Worm (Caenorhabditis elegans) whole organism, L4 larva: ENCODE results near the gene clec-34.

Source experiments
- F49E8.2 ChIP-seq: sonication (generic microtip); optimal IDR thresholded peaks from 2 replicates; lab custom pipeline; 2016; ENCODE audit warnings: missing compliant biosample characterization, mild to moderate bottlenecking, missing genetic modification characterization, borderline replicate concordance
- T20F7.1 ChIP-seq: fragments of 200-800 bp; sonication (Bioruptor generic); optimal IDR thresholded peaks from 2 replicates; lab custom pipeline; 2018; ENCODE audit warnings: mild to moderate bottlenecking, missing genetic modification characterization, missing compliant biosample characterization
- aha-1 ChIP-seq: fragments of 150-350 bp; peaks from one replicate; lab custom pipeline; 2014; ENCODE audit warnings: missing biosample characterization, missing genetic modification characterization
- aly-2 ChIP-seq: sonication (generic microtip); optimal IDR thresholded peaks from 2 replicates; lab custom pipeline; 2018; ENCODE audit warnings: missing biosample characterization, missing genetic modification characterization
- ceh-28 ChIP-seq: fragments of 150-350 bp; optimal IDR thresholded peaks from 2 replicates; lab custom pipeline; 2014; ENCODE audit warnings: missing biosample characterization, missing genetic modification reagents, missing genetic modification characterization
- ceh-32 ChIP-seq: sonication (generic microtip); optimal IDR thresholded peaks from 2 replicates; lab custom pipeline; 2016; ENCODE audit warnings: mild to moderate bottlenecking, missing genetic modification characterization, missing compliant biosample characterization; ENCODE audit not compliant: poor library complexity
- ces-1 ChIP-seq: fragments of 150-350 bp; sonication (generic microtip); optimal IDR thresholded peaks from 4 replicates; lab custom pipeline; 2014; ENCODE audit warnings: missing biosample characterization, missing genetic modification reagents, missing genetic modification characterization
- daf-8 ChIP-seq: fragments of 200-800 bp; sonication (Bioruptor generic); IDR thresholded peaks from 2 replicates; pipeline ENCODE4 v1.3.6; 2022; ENCODE audit warnings: missing genetic modification characterization, missing compliant biosample characterization
- duxl-1 ChIP-seq: sonication (generic microtip); optimal IDR thresholded peaks from 2 replicates; lab custom pipeline; 2016; ENCODE audit warnings: mild to moderate bottlenecking, missing genetic modification characterization, moderate library complexity, missing compliant biosample characterization; ENCODE audit not compliant: poor library complexity
- egl-43 ChIP-seq: fragments of 200-800 bp; sonication (Bioruptor generic); IDR thresholded peaks from 2 replicates; pipeline ENCODE4 v1.3.6; 2022; ENCODE audit warnings: missing genetic modification reagents, missing genetic modification characterization, missing compliant biosample characterization
- fkh-10 ChIP-seq: fragments of 150-350 bp; optimal IDR thresholded peaks from 2 replicates; lab custom pipeline; 2014; ENCODE audit warnings: missing biosample characterization, missing genetic modification reagents, missing genetic modification characterization
- fos-1 ChIP-seq: fragments of 150-350 bp; optimal IDR thresholded peaks from 2 replicates; lab custom pipeline; 2014; ENCODE audit warnings: missing biosample characterization, missing genetic modification characterization
- gei-8 ChIP-seq: fragments of 200-800 bp; sonication (Bioruptor generic); optimal IDR thresholded peaks from 2 replicates; lab custom pipeline; 2018; ENCODE audit warnings: mild to moderate bottlenecking, missing genetic modification characterization, missing compliant biosample characterization
- hlh-30 ChIP-seq: sonication (generic microtip); optimal IDR thresholded peaks from 2 replicates; lab custom pipeline; 2017; ENCODE audit warnings: antibody characterized with exemption, mild to moderate bottlenecking, missing genetic modification characterization, missing compliant biosample characterization; ENCODE audit not compliant: insufficient read depth
- jun-1 ChIP-seq: fragments of 150-350 bp; optimal IDR thresholded peaks from 2 replicates; lab custom pipeline; 2014; ENCODE audit warnings: missing biosample characterization, missing genetic modification reagents, missing genetic modification characterization
- lir-3 ChIP-seq: sonication (generic microtip); optimal IDR thresholded peaks from 2 replicates; lab custom pipeline; 2016; ENCODE audit warnings: mild to moderate bottlenecking, missing genetic modification characterization, missing compliant biosample characterization
- mes-2 ChIP-seq: sonication (generic microtip); optimal IDR thresholded peaks from 2 replicates; lab custom pipeline; 2016; ENCODE audit warnings: missing genotype, mild to moderate bottlenecking, missing genetic modification characterization, missing compliant biosample characterization; ENCODE audit not compliant: poor library complexity, severe bottlenecking
- mxl-3 ChIP-seq: fragments of 200-800 bp; sonication (Bioruptor generic); optimal IDR thresholded peaks from 2 replicates; lab custom pipeline; 2018; ENCODE audit warnings: mild to moderate bottlenecking, missing genetic modification characterization, missing compliant biosample characterization
- nhr-111 ChIP-seq: fragments of 200-800 bp; sonication (Bioruptor generic); optimal IDR thresholded peaks from 2 replicates; lab custom pipeline; 2018; ENCODE audit warnings: mild to moderate bottlenecking, missing genetic modification characterization, missing compliant biosample characterization
- nhr-237 ChIP-seq: sonication (generic microtip); optimal IDR thresholded peaks from 2 replicates; lab custom pipeline; 2017; ENCODE audit warnings: missing biosample characterization, missing genetic modification characterization
- nhr-25 ChIP-seq: sonication (generic microtip); optimal IDR thresholded peaks from 2 replicates; lab custom pipeline; 2017; ENCODE audit warnings: missing genetic modification characterization, mild to moderate bottlenecking, missing compliant biosample characterization, antibody characterized with exemption, moderate library complexity, borderline replicate concordance; ENCODE audit not compliant: insufficient read depth
- nhr-48 ChIP-seq: sonication (generic microtip); optimal IDR thresholded peaks from 2 replicates; lab custom pipeline; 2016; ENCODE audit warnings: mild to moderate bottlenecking, missing genetic modification characterization, missing compliant biosample characterization
- nhr-76 ChIP-seq: fragments of 150-350 bp; optimal IDR thresholded peaks from 2 replicates; lab custom pipeline; 2014; ENCODE audit warnings: missing biosample characterization, missing genetic modification characterization
- pqm-1 ChIP-seq: sonication (generic microtip); optimal IDR thresholded peaks from 2 replicates; lab custom pipeline; 2017; ENCODE audit warnings: missing biosample characterization, missing genetic modification characterization
- rbr-2 ChIP-seq: sonication (generic microtip); optimal IDR thresholded peaks from 2 replicates; lab custom pipeline; 2016; ENCODE audit warnings: missing genotype, missing genetic modification characterization, missing compliant biosample characterization
- set-16 ChIP-seq: fragments of 200-800 bp; sonication (Bioruptor generic); IDR thresholded peaks from 2 replicates; pipeline ENCODE4 v1.3.6; 2022; ENCODE audit warnings: missing genetic modification reagents, missing genetic modification characterization, missing compliant biosample characterization
- snpc-1.2 ChIP-seq: fragments of 200-800 bp; sonication (Bioruptor generic); IDR thresholded peaks from 2 replicates; pipeline ENCODE4 v1.3.6; 2022; ENCODE audit warnings: missing genetic modification reagents, missing genetic modification characterization, missing compliant biosample characterization
- tag-97 ChIP-seq: fragments of 200-800 bp; sonication (Bioruptor generic); IDR thresholded peaks from 2 replicates; pipeline ENCODE4 v1.3.6; 2022; ENCODE audit warnings: missing genetic modification characterization, missing compliant biosample characterization
- unc-39 ChIP-seq: sonication (generic microtip); optimal IDR thresholded peaks from 2 replicates; lab custom pipeline; 2017; ENCODE audit warnings: missing biosample characterization, missing genetic modification characterization
- unc-62 ChIP-seq, 3 experiments: fragments of 150-350 bp in 1 of 3; sonication (generic microtip); optimal IDR thresholded peaks in 2 of 3; peaks in 1 of 3; 1 replicate in 1 of 3; 2 replicates in 2 of 3; lab custom pipeline; 2014 to 2017; ENCODE audit warnings: missing biosample characterization in 3 of 3, missing genetic modification characterization in 3 of 3, missing genetic modification reagents in 3 of 3, missing genotype in 1 of 3
- zag-1 ChIP-seq: fragments of 150-350 bp; optimal IDR thresholded peaks from 2 replicates; lab custom pipeline; 2014; ENCODE audit warnings: missing biosample characterization, missing genetic modification characterization
- zip-11 ChIP-seq: fragments of 200-800 bp; sonication (Bioruptor generic); IDR thresholded peaks from 2 replicates; pipeline ENCODE4 v1.3.6; 2022; ENCODE audit warnings: missing genetic modification characterization, missing compliant biosample characterization

Gene clec-34

DNA sequence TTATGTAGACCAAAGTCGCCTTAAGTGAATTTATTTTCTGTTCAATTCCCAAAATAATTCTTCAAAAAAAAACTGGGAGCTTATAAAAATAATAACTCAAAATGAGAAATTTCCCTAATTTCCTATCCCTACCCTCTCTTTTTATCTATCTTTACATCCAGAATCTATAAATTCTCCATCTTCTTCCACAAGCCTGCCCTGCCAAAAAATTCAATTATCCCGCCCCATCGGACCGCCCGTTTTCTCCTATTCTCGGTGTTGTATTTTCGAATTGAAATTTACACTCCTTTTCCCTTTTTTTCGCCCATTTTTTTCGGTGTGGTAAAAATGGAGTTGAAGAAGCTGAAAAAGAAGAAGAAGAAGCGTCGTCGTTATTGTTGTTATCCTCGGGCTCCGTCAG is 13.9 kb downstream of the clec-34 start:
- TF ChIP-seq aha-1 (tag; lab: Kevin White, UChicago) (no peak), ces-1 (GFP tag; lab: Kevin White, UChicago) (peak; percentile 9), nhr-25 (no peak), ceh-28 (tag; lab: Kevin White, UChicago) (no peak), F49E8.2 (tag; lab: Kevin White, UChicago) (no peak)

DNA sequence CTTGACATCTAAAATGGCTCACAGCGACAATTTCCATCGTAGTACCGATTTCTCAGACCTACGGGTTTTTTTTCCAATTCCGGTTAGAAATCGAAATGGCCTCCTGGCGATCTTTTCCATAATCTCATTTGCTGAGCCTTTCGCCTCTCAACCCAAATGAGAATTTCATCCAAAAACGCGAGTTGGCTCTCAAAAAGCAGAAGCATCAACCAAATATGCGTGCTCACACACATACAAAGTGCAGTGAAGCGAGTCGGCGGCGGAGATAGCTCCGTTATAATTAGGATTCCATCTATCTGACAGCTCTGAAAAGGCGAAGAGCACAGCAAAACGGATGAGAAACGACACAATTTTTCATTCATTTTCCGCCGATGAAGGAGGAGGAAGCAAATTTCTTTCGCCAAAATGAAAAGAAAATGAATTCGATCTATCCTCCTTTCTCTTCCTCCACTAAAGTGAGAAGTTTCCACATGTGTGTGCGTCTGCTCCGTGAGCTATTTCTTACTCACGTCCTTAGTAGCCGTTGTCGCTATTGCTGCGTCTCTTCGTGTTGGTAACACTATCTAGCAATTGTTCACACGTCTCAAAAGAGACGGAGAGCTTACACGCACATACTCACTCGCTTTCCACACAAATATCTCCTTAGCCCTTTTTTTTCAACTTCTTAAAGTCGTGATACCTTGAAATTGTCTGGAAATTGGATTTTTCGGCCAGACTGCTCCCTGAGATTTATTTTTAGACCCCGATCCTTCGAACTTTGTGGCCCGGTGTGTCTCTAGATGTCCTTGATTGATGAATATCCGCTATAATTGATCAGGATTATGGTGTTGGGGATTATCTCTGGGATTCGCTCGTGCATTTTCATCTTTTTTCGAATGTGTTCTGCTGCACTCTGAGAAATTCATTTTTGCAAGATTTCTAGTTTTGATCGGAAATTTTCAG is 16.8 kb downstream of the clec-34 start:
- TF ChIP-seq fos-1 (tag; lab: Kevin White, UChicago) (no peak), egl-43 (GFP tag; lab: Robert Waterston, UW) (no peak), lir-3 (no peak), daf-8 (no peak), unc-62 (GFP tag; optimal IDR thresholded peaks at IDR 0.05 in 1 of 2; lab: Kevin White, UChicago) (peak in 1 of 2 experiments; percentile 97), unc-62 (tag; optimal IDR thresholded peaks at IDR 0.05; lab: Kevin White, UChicago) (no peak), zip-11 (no peak), duxl-1 (tag; lab: Kevin White, UChicago) (no peak), aha-1 (tag; lab: Kevin White, UChicago) (peak; percentile 52), ceh-32 (tag; lab: Kevin White, UChicago) (no peak), ceh-28 (tag; lab: Kevin White, UChicago) (no peak), nhr-111 (no peak), set-16 (GFP tag; lab: Robert Waterston, UW) (no peak), nhr-48 (no peak), fkh-10 (GFP tag; lab: Kevin White, UChicago) (peak; percentile 41)

DNA sequence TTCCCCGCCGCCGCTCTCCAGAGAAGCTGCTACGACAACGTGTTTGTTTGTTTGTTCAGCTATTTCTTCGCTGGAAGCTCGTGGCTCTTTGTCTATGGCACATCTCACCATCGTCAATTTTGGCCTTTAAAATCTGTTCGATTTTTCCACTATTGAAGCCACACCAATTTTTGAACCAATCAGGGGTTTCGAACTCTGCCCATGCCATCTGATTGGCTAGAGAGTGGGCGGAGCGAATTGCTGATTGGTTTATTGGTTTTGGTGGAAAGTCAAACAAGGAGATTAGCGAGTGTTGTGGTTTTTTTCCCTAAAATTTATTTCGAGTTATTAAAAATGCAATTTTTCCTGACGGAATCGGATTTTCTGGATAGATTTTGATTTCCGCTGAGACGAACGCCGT is 20.6 kb downstream of the clec-34 start:
- TF ChIP-seq nhr-76: no peak
- no peak for TF ChIP-seq mes-2

DNA sequence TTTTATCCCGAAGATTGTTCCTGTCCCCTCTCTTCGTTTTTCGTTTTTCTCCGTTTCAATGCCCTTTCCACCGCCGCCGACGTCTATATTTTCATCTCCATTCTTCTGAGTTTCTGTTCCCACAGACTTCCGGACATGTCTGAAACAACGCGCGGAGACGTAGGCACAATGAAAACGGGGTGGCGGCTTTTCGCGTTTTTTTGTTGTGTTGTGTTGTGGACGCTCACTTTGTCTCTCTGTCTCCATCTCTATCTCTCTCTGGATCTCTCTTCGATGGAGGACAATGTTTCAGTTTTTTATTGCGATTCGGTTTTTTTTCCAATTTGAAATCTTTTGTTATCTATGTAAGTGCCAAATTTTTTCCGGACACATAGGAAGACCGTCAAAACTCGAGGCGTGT is 24.4 kb downstream of the clec-34 start:
- TF ChIP-seq zag-1 (tag; lab: Kevin White, UChicago) (no peak), aha-1 (tag; lab: Kevin White, UChicago) (peak; percentile 6)

DNA sequence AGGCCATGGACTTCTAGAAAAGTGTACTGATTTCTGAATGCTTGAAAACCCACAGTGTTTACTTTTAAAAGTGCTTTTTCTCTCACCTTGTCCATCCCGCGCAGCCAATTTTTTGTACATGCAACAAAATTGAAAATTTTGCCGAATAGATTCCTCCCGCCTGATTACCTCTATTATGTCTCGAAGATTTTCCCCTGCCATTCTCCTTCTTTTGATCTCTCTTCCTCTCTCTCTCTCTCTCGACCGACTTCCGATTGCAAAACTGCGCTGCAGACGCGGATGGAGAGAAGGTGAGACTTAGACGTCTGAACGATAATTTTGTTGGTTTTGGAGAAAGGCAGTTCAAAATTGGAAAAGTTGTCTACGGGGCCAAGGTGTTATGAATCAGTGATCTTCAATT is 38.9 kb downstream of the clec-34 start:
- TF ChIP-seq tag-97 (GFP tag; lab: Robert Waterston, UW): no peak
- TF ChIP-seq snpc-1.2 (GFP tag; lab: Robert Waterston, UW): no peak
- no peak for TF ChIP-seq gei-8 (GFP tag; lab: Kevin White, UChicago)
- TF ChIP-seq nhr-237 (tag; lab: Kevin White, UChicago): no peak
- no peak for TF ChIP-seq rbr-2 (tag; lab: Kevin White, UChicago)
- TF ChIP-seq mes-2: no peak
- no peak for TF ChIP-seq aly-2 (tag; lab: Kevin White, UChicago)
- no peak for TF ChIP-seq jun-1

DNA sequence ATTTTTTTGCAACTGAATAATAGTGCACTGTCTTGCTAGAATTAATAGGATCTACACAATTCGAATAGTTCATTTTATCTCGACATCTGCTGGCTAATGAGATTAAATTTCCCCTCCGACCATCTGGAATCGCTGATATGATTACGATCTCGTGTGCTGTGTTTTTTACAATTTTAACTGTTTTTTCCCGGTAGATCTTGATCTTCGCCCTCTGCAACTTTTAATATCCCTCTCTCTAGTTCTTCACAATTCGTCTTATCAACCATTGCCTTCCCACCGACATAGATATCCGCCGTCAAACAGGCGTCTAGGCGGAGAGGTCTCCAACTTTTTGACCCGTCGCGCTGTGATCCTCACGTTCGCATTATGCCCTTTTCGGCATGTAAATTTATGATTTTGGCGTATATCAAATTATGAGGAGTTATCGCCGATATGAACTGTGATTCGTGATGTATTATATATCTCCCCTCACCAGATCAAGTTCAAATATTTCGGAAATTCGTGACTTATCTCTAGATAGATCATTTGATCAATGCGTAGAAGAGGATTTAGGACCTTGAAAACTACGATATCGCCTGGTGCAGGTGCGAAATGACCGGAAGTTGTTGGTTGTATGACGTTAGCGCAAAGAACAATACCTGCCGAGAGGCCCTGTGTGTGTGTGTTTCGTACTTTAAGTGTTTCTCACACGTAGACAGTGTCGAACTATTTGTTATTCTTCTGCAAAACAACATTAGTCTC is 43.1 kb downstream of the clec-34 start:
- TF ChIP-seq jun-1 (no peak), unc-39 (tag; lab: Kevin White, UChicago) (no peak), pqm-1 (tag; lab: Kevin White, UChicago) (no peak), mxl-3 (GFP tag; lab: Kevin White, UChicago) (no peak), set-16 (GFP tag; lab: Robert Waterston, UW) (no peak), hlh-30 (tag; lab: Kevin White, UChicago) (peak; percentile 8), T20F7.1 (GFP tag; lab: Kevin White, UChicago) (no peak)
